Worm (Caenorhabditis elegans): ENCODE data around the gene R02E4.2.

The R02E4.2 gene

DNA sequence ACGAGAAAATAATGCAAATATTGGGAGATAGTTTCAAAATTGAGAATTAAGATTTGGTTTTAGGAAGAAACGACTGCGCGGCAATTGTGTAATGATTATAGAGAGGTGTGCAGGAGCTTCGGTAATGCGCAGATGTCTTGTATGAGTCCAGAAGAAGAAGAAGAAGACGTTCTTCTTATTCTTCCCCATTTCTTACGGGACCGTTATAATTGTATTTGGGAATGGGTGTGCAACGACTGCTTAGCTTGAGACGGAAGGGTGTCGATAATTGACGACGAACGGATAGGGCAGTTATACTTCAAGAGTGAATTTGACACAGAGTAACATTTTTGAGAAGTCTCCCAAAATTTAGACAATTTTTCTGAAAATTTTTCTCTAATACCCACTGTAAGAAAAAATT, 21.4 kb downstream of the R02E4.2 start:
- no peak for TF ChIP-seq pha-4 (tag; optimal IDR thresholded peaks at IDR 0.05)
- no peak for TF ChIP-seq jun-1 (tag; optimal IDR thresholded peaks at IDR 0.05)
- no peak for TF ChIP-seq fkh-2 (tag; optimal IDR thresholded peaks at IDR 0.05)
- no peak for TF ChIP-seq eor-1 (tag; optimal IDR thresholded peaks at IDR 0.05)

- TF ChIP-seq skn-1 (tag; optimal IDR thresholded peaks at IDR 0.05) (no peak), lin-39 (tag; optimal IDR thresholded peaks at IDR 0.05) (no peak), egl-5 (tag; optimal IDR thresholded peaks at IDR 0.05) (no peak), nfya-1 (tag; optimal IDR thresholded peaks at IDR 0.05; ENCODE audit: insufficient read depth) (peak; percentile 6)
Measured at ce11 chrX:4131354-4131753, 24.1 kb downstream of the R02E4.2 start.

DNA sequence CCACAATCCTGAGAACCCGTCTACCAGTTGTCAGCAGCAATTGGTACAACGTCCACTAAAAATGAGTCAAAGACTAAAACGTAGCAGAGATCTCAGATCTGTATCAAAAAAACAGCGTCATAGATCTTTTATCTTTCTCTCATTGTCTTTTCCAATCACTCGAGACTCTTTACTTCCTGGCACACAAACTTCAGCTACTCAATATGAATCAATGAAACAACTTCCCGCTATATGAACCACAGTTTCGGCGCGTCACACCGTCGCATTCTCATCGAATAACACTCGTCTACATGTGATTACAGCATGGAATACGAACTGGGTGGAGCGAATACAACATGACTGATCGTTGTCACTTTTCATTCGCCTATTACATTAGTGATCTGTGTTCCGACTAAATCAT, 25.0 kb downstream of the R02E4.2 start:
- TF ChIP-seq nhr-237 (tag; optimal IDR thresholded peaks at IDR 0.05): no peak
- TF ChIP-seq fkh-2 (tag; optimal IDR thresholded peaks at IDR 0.05): no peak
- TF ChIP-seq eor-1 (tag; optimal IDR thresholded peaks at IDR 0.05): no peak
- TF ChIP-seq nhr-76 (tag; optimal IDR thresholded peaks at IDR 0.05): no peak
- no peak for TF ChIP-seq nhr-12 (tag; optimal IDR thresholded peaks at IDR 0.05)
- no peak for TF ChIP-seq zag-1 (tag; optimal IDR thresholded peaks at IDR 0.05)
- TF ChIP-seq tbx-2 (tag; optimal IDR thresholded peaks at IDR 0.05): peak; percentile 56
- no peak for TF ChIP-seq nhr-28 (tag; optimal IDR thresholded peaks at IDR 0.05)
- no peak for TF ChIP-seq pha-4 (tag; optimal IDR thresholded peaks at IDR 0.05)
- peak; percentile 76 for TF ChIP-seq ceh-28 (tag; optimal IDR thresholded peaks at IDR 0.05)
- peak; percentile 94 for TF ChIP-seq nhr-23 (tag; optimal IDR thresholded peaks at IDR 0.05)
- TF ChIP-seq hmg-11 (tag; optimal IDR thresholded peaks at IDR 0.05): no peak
- peak; percentile 1 for TF ChIP-seq egl-27 (tag; optimal IDR thresholded peaks at IDR 0.05)
- TF ChIP-seq nfya-1 (tag; optimal IDR thresholded peaks at IDR 0.05; ENCODE audit: insufficient read depth): peak; percentile 44
- TF ChIP-seq egl-5 (tag; optimal IDR thresholded peaks at IDR 0.05): peak; percentile 28
- TF ChIP-seq ztf-4 (tag; optimal IDR thresholded peaks at IDR 0.05): peak; percentile 79
- TF ChIP-seq R02D3.7 (tag; optimal IDR thresholded peaks at IDR 0.05): no peak
- TF ChIP-seq nhr-43 (tag; optimal IDR thresholded peaks at IDR 0.05; ENCODE audit: poor library complexity, severe bottlenecking): peak; percentile 95
- no peak for TF ChIP-seq unc-62 (GFP tag; optimal IDR thresholded peaks at IDR 0.05)
- TF ChIP-seq daf-12 (tag; optimal IDR thresholded peaks at IDR 0.05): no peak
- TF ChIP-seq mml-1 (tag; optimal IDR thresholded peaks at IDR 0.05): no peak
- TF ChIP-seq ceh-82 (tag; optimal IDR thresholded peaks at IDR 0.05): no peak
- no peak for TF ChIP-seq snpc-4 (tag; optimal IDR thresholded peaks at IDR 0.05)
- no peak for TF ChIP-seq elt-2 (tag; optimal IDR thresholded peaks at IDR 0.05)
- no peak for TF ChIP-seq ama-1 (optimal IDR thresholded peaks at IDR 0.05)
- TF ChIP-seq nhr-67 (tag; optimal IDR thresholded peaks at IDR 0.05): no peak
- no peak for TF ChIP-seq ceh-16 (tag; optimal IDR thresholded peaks at IDR 0.05)
- TF ChIP-seq nhr-25 (tag; optimal IDR thresholded peaks at IDR 0.05): peak; percentile 88
- peak; percentile 48 for TF ChIP-seq elt-1 (tag; optimal IDR thresholded peaks at IDR 0.05)
- TF ChIP-seq nhr-11 (tag; optimal IDR thresholded peaks at IDR 0.05): no peak
- TF ChIP-seq pqm-1 (tag; optimal IDR thresholded peaks at IDR 0.05): peak; percentile 43
- TF ChIP-seq elt-3 (tag; optimal IDR thresholded peaks at IDR 0.05): peak; percentile 22 to 37 (median 29)
- no peak for TF ChIP-seq ztf-11 (tag; optimal IDR thresholded peaks at IDR 0.05)
- TF ChIP-seq lsy-12 (tag; optimal IDR thresholded peaks at IDR 0.05): no peak
- peak; percentile 69 for TF ChIP-seq jun-1 (tag; optimal IDR thresholded peaks at IDR 0.05)
- TF ChIP-seq nhr-77 (tag; optimal IDR thresholded peaks at IDR 0.05): no peak
- TF ChIP-seq lin-15B (tag; optimal IDR thresholded peaks at IDR 0.05): no peak

ce11 chrX:4133378-4133777, 26.1 kb downstream of the R02E4.2 start:
- no peak for TF ChIP-seq fos-1 (tag; optimal IDR thresholded peaks at IDR 0.05)
- TF ChIP-seq elt-3 (tag; optimal IDR thresholded peaks at IDR 0.05): no peak
- TF ChIP-seq tbx-2 (tag; optimal IDR thresholded peaks at IDR 0.05): no peak
- no peak for TF ChIP-seq lsy-12 (tag; optimal IDR thresholded peaks at IDR 0.05)
- TF ChIP-seq fkh-2 (tag; optimal IDR thresholded peaks at IDR 0.05): no peak
- no peak for TF ChIP-seq unc-39 (tag; optimal IDR thresholded peaks at IDR 0.05)
- no peak for TF ChIP-seq egl-27 (tag; optimal IDR thresholded peaks at IDR 0.05)
- peak; percentile 58 for TF ChIP-seq ama-1 (optimal IDR thresholded peaks at IDR 0.05)
- peak; percentile 18 for TF ChIP-seq elt-2 (tag; optimal IDR thresholded peaks at IDR 0.05)
- no peak for TF ChIP-seq mml-1 (tag; optimal IDR thresholded peaks at IDR 0.05)
- TF ChIP-seq nfya-1 (tag; optimal IDR thresholded peaks at IDR 0.05; ENCODE audit: insufficient read depth): peak; percentile 9
- TF ChIP-seq pqm-1 (tag; optimal IDR thresholded peaks at IDR 0.05): peak; percentile 15
- no peak for TF ChIP-seq ceh-9 (tag; optimal IDR thresholded peaks at IDR 0.05)
- TF ChIP-seq ztf-11 (tag; optimal IDR thresholded peaks at IDR 0.05): no peak
- TF ChIP-seq ceh-28 (tag; optimal IDR thresholded peaks at IDR 0.05): no peak
- no peak for TF ChIP-seq zag-1 (tag; optimal IDR thresholded peaks at IDR 0.05)
- no peak for TF ChIP-seq nhr-23 (tag; optimal IDR thresholded peaks at IDR 0.05)

Measured in whole organism, L3 larva.